Fruit fly (Drosophila melanogaster) whole organism, larva: Measurements from ENCODE around the gene kay.

Source experiments
- noc ChIP-seq: fragments of 200-800 bp; sonication (Bioruptor generic); optimal IDR thresholded peaks from 3 replicates; lab custom pipeline; 2019; ENCODE audit warnings: missing biosample characterization, mild to moderate bottlenecking, missing genetic modification characterization, moderate library complexity

kay gene

DNA sequence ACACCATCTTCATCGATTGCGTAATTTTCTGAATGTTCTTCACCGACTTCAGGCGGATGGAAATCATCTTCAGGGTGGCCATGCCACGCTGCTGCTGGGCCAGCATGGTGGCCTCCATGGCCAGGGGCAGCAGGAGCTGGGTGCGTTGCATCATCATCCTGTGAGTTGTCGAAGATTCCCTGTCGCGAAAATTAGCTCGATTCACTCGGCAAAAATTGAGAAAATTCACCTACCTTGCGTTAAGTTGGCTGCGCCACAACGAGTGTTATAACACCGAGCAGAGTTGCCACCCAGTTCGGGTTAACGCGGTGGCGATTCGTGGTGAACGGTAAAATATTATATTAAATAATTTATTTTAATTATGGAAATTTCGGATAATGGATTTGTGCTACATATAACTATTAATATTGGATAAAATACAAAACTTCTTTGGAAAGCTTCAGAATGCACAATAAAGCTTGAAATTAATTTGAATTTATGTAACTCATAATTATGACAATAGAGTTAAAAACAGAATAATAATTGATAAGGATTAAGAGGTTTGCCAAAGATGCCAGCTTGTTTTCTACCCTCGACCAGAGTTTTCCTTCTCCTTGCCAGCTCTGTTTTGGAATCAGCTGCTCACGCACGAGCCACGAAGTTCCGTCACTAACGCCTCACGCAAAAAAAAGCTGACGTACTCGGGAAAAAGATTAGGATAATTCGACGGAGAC, 17.0 kb upstream of the kay start, which contains the start of the genes ATPsyngamma and yata:
Gene ATPsyngamma, minus strand, starts transcription at position 573 of the 713 bp plus-strand sequence.
Gene yata, plus strand, starts transcription at position 629 of the 713 bp plus-strand sequence.
- TF ChIP-seq noc (tag; lab: Kevin White, UChicago): no peak

DNA sequence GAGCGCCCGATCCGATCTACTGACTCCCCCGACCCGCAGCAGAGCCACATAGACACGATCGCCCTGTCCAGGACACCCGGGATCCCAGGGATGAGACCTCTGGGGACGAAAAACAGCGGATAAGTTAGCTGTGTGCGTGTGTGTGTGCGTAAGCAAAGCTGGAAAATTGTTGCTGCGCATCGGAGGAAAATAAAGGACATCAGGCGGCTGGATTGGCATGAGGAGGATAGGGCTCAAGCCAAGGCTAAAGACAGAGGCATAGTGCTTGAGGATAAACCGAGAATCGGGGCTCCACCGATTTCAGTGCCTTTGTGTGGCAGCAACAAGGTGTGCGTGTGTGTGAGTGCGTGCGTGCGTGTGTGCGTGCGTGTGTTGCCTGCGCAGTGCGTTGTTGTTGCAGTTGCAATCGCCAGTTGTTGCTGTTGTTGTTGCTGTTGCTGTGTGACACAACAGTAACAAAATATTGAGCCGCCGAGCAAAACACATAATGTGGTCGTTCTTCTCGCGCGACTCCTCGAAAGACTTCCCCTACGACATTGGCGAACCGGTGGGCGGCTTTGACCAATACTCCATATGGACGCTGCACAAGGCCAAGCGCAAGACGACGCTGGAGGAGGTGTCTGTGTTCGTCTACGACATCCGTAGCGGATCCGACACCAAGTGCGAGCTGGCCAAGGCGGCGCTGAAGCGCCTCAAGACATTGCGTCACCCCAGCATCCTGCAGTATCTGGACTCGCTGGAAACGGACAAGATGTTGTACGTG, 16.3 kb upstream of the kay start:
- TF ChIP-seq noc (tag; lab: Kevin White, UChicago): no peak

DNA sequence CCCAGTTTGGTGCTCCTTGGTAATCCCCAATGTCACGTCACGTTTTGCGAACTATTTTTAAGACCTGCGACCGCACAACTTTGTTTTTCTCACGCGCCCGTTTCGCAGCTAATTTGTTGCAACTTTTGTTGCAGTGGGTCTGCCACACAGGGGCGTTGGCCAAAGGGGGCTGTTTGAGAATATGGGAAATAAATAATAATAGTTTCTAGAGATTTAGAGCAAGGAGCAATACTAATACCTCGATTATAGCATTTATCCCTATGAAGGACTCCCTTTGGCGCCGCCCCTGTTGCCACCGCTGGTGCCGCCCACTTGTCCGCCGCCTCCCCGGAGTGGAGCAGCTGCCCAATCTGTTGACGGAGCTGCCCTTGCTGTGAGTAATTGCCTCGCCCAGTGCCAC, 10.5 kb upstream of the kay start:
- TF ChIP-seq noc (tag; lab: Kevin White, UChicago): no peak

DNA sequence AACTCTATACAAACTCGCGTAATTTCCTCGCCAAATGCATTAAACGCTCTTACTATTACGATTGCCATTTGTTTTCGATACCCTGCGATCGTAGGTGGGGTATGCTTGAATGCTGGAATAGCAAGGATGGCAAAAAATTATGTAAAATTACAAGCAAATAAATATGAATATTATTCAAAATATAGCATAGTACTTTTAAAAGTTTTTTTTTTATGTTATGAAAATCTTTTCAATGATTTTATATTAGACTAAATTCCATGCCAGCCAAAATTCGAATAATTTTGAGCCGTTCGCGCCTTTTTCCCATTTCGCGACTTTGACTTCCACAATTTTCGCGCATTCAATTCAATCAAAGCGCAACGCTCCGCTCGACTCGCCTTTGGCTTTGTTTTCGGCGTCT, 9.6 kb upstream of the kay start:
- no peak for TF ChIP-seq noc (tag; lab: Kevin White, UChicago)

DNA sequence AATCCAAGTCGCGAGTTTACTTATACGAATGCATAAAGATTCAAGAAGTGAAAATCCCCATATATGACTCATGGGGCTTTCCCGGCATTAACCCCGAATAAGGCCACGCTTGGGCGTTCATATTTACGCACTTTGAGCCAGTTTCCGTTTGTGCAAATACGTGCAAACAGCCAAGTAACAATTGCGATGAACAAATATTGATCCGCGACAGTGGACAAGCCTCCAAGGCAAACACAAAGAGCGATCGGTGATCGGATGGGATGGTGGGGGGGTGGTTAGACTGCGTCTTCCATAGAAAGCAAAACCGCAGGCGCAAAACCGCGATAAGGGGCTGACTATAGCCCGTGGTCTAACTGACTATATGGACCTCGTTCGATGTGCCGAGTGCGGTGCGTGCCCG, 8.6 kb upstream of the kay start:
- no peak for TF ChIP-seq noc (tag; lab: Kevin White, UChicago)

DNA sequence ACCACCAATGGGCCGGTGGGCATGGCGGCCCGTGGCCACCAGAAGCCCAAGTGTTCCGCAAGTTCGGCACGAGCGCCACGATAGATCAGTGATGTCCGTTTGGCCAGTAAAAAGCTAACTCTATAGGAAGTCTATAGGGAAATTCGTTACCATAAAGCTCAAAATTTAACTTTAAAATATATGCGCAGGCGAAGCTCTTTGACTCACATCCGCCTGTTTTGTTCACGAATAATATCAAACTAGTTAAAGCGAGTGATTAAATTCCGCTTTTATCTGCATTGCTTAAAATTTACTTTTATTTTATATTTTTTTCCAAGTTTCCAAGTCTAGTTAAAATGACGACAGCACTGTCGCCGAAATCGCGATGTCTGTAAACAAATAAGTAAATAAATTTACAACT, 8.1 kb upstream of the kay start:
- no peak for TF ChIP-seq noc (tag; lab: Kevin White, UChicago)

DNA sequence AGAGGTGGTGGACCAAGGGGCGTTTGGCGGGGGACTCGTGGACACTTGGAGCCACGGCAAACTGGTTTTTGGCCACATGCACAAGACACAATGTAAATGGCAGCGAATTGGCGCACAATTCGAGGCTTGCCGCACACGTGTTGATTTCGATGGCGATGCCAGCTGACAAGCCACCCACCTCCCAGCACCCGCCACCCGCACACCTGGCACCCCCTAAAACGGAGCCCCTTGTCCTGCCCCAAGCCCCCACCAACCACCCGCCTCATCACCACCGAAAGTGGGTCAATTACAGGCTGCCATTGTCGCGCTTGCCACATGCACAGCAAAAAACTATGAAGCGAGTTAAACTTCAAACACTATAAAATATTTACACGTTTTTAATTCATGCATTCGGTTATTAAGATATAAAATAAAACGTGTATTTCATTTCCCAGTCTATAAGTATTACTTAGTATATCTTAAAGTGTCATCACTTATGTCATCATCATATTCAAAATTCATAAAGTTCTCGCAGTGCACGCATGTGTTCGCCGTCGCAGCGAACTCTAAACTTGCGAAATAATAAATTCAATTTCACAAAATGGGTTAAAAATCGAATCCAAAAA, 7.6 kb upstream of the kay start:
- no peak for TF ChIP-seq noc (tag; lab: Kevin White, UChicago)

DNA sequence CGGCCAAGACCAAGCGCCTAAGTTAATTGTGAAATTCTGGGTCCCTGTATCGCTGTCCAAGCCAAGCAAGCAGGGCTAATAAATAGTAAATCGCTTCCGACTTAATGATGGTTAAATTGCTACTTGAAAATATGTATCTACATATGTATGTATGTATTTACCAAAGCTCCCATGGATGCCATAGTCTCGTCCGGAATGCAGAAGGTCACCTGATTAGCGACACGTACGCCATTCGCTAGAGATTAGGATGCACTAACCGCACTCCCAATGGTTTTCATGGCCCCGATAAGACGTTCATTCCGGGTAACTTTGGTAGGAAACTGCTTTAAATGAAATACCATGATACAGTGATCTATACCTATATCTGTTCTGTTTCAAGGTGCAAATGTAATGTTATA, 7.1 kb upstream of the kay start:
- TF ChIP-seq noc (tag; lab: Kevin White, UChicago): no peak

DNA sequence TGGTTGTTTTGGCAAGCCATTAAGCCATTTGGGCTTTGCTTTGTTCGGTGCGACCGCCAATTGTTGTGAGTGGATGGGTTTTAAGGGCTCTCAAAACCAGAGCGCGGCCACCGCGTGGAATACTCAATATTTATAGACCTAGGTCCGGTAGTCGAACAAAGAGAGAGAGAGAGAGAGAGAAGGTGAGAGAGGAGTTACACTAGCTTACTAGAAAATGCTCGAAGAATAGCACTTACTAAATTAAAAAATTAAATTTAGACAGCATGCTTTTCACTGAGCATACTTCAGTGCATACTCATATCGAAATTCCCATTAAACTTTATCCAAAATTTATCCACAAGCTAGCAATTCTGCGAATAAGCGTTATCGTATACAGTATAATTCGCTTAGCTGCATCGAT, 5.8 kb upstream of the kay start:
- no peak for TF ChIP-seq noc (tag; lab: Kevin White, UChicago)

DNA sequence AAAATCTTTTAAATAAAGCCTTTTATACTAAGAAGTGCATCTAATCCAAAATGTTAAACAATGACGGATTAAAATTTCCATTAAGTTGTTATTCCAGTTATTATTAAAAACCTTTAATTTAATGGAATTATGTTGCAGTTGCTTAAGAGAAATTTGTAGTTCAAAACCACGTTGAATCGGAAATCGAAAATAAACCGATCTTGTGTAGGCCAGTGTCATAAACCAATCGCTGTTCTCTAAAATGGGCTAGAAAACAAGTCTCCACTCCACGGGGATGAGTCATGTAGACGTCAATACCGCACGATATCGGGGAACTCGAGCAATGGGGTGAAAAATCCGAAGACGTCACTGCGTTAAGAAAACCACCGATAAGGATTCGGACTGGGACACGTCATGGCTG, 4.2 kb upstream of the kay start:
- TF ChIP-seq noc (tag; lab: Kevin White, UChicago): no peak

DNA sequence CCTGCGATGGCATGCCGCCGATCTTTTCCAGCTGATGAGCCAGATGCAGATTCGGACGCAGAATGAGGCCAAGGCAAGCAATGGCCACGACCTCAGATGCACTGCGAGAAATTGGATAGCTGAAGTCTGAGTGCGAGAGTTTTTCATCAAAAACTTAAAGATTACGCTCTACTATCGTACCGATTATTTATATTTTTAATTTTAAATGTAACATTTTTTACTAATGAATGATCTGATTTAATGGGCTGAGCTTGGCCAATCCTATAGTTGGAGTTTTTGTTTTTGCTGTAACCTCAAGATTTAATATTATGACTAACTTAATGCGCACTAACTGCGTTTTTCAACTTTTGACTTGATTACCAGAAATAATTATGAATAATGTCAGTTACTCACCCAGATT, 3.5 kb upstream of the kay start:
- TF ChIP-seq noc (tag; lab: Kevin White, UChicago): no peak

DNA sequence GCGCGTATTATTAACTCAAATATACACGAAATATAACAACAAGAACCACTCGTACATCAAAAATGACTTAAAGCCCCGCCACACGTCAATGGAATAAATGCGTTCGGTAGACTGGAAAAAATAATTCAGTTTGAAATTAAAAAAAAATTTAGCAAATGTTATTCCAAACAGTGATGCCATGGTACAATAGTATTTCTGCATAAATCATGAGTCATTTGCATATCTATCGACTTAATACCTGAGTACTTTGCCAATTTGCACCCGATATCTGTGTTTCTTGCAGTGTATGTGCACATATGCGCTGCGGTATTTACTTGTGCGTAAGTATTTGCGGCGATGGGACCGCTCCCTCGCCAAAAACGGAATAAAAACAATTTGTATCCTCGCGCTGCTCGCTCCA, 2.6 kb upstream of the kay start:
- no peak for TF ChIP-seq noc (tag; lab: Kevin White, UChicago)

DNA sequence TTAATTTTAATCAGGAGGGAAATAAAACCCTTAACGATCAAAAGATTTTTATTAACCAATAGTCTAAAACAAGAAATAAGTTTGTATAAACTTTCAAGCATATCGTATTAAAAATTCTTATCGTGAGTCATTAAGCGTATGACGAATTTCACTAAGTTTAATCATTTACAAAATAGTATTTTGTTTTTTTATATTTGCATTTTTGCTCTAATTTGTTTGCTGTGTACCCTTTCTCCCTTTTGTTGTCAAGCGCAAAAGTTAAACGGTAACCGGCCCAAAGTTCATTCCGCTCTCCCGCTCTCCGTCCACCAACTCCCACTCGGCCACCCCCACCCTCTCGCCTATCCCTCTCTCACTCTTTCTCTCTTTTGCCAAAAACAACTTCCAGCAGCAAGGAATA, 2.0 kb upstream of the kay start:
- no peak for TF ChIP-seq noc (tag; lab: Kevin White, UChicago)

DNA sequence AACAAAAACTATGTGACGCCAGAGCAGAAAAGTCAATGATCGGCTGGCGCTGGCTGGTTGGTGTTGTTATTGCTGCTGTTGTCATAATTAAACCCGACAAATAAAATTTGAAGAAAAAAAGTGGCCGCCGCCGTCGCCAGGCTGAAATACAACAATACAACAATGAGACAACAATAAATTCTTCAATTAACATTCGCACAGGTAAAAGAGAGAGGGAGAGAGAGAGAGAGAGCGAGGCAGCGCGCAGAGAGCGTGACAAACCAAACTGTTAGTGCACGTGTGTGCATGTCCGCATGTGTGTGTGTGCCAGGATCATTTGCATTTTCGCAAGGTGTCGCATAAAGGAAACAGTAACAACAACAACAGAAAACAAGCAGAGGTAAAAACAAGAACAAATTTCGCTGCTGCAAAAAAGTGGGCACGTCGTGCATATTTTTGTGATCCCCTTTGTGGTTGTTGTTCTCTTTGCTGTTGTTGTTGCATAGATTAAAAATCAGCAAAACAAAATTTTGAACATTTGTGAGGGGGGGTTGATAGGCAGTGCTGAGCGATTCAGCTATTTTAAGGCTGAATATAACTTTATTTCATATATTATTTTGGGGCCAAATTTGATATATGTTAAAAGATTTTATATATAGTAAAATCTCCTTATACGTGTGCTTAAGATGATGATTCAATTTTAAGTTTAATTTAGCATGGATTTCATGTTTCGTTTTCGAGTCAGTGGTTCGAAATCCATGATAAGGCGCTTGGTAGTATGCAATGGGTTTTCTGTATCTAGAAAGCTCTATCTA, 1.3 kb upstream of the kay start:
- TF ChIP-seq noc (tag; lab: Kevin White, UChicago): no peak

DNA sequence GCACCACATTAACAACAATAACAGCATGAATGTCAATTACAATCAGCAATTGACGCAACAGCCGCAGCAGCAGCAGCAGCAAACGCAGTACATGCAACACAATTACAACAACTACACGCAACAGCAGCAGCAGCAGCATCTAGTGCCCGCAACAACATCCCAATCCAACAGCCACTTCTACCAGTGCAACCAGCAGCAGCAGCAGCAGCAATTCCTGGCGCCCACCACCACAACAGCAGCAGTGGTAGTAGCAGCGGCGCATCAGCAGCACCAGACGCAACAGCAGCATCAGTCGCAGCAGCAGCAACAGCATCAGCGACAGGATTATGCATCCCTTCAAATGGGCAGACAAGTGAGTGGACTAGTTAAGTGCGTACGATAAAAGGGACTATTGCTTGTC, 1.4 kb downstream of the kay start:
- no peak for TF ChIP-seq noc (tag; lab: Kevin White, UChicago)

DNA sequence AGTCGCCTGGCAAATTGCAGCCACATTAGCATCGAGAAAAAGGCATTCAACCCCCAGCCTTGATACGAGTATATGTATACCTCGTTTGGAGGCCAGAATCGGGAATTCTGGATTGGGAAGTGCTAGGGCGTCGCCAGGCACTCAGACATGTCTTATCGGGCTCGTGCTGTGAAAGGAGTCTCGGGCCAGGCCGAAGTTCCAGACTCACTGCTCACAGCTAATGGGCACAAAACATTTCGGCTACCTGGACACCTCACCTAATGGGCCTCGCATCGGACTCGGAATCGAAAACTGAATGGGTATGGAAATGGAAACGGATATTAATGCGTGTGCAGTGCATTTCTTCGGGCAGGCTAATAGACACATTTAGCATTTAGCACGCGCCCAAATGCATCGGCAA, 5.1 kb downstream of the kay start:
- no peak for TF ChIP-seq noc (tag; lab: Kevin White, UChicago)
